Worm (Caenorhabditis elegans) whole organism, L4/young adult: ENCODE data around the gene tre-2.

ENCODE experiments used
- W03F9.2 ChIP-seq: fragments of 150-350 bp; optimal IDR thresholded peaks from 2 replicates; lab custom pipeline; 2014; ENCODE audit warnings: missing biosample characterization, missing genetic modification characterization
- dao-5 ChIP-seq: sonication (generic microtip); optimal IDR thresholded peaks from 2 replicates; lab custom pipeline; 2016; ENCODE audit warnings: missing genotype, missing genetic modification characterization, moderate library complexity, missing compliant biosample characterization
- him-1 ChIP-seq: sonication (generic microtip); optimal IDR thresholded peaks from 2 replicates; lab custom pipeline; 2016; ENCODE audit warnings: missing genotype, missing genetic modification reagents, missing genetic modification characterization, missing compliant biosample characterization

DNA sequence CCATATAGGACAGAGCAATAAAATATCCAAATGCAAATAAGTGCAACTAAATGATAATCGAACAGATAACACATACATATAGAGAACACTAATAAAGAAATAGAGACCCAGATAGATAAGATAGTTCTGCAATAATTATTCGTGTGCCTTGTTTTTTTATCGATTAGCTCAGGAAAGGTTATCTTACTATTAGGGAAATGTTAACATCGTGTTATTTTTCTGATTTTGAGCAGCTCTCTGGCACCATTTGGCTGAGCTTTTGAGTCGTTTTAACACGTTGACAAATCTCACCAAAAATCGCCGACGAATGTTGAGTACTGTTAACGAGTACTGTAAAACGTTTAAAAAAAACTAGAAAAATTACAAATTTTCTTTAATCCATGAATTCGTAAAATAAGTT lies 45.2 kb upstream of the tre-2 start, which contains the start of gene cest-6:
- TF ChIP-seq W03F9.2 (tag; lab: Kevin White, UChicago) (no peak), him-1 (tag; lab: Kevin White, UChicago) (no peak), dao-5 (tag; lab: Kevin White, UChicago) (no peak)
